Fruit fly (Drosophila melanogaster) whole organism, embryonic: ENCODE results near the gene CG11970.

Experiments
- Ada2b ChIP-seq: fragments of 200-800 bp; sonication (Bioruptor generic); IDR thresholded peaks from 2 replicates; pipeline ENCODE4 v1.3.6; 2022; ENCODE audit warnings: missing biosample characterization, missing genetic modification characterization
- Adf1 ChIP-seq: fragments of 200-800 bp; sonication (Bioruptor generic); IDR thresholded peaks from 2 replicates; pipeline ENCODE4 v1.3.6; 2022; ENCODE audit warnings: missing biosample characterization, missing genetic modification characterization
- Atf6 ChIP-seq: fragments of 200-800 bp; sonication (Bioruptor generic); IDR thresholded peaks from 2 replicates; pipeline ENCODE4 v1.3.6; 2022; ENCODE audit warnings: missing biosample characterization, missing genetic modification characterization
- Awh ChIP-seq: fragments of 200-800 bp; sonication (Bioruptor generic); IDR thresholded peaks from 2 replicates; pipeline ENCODE4, ENCODE4 v1.3.6; 2022; ENCODE audit warnings: missing biosample characterization, missing genetic modification characterization
- CG10147 ChIP-seq: fragments of 200-800 bp; sonication (Bioruptor generic); optimal IDR thresholded peaks from 2 replicates; lab custom pipeline; 2019; ENCODE audit warnings: missing biosample characterization, mild to moderate bottlenecking, missing genetic modification characterization, moderate library complexity
- CG10959 ChIP-seq: fragments of 200-800 bp; sonication (Bioruptor generic); IDR thresholded peaks from 2 replicates; pipeline ENCODE4 v1.3.6; 2022; ENCODE audit warnings: missing biosample characterization, missing genetic modification characterization
- CG12236 ChIP-seq: fragments of 200-800 bp; sonication (Bioruptor generic); optimal IDR thresholded peaks from 2 replicates; lab custom pipeline; 2016; ENCODE audit warnings: missing biosample characterization, missing genetic modification characterization
- CG12942 ChIP-seq: fragments of 200-800 bp; sonication (Bioruptor generic); optimal IDR thresholded peaks from 3 replicates; lab custom pipeline; 2016; ENCODE audit warnings: missing biosample characterization, missing genetic modification characterization
- CG15011 ChIP-seq: fragments of 200-800 bp; sonication (Bioruptor generic); optimal IDR thresholded peaks from 3 replicates; lab custom pipeline; 2018; ENCODE audit warnings: missing biosample characterization, mild to moderate bottlenecking, missing genetic modification characterization
- CG1529 ChIP-seq: fragments of 200-800 bp; sonication (Bioruptor generic); optimal IDR thresholded peaks from 3 replicates; lab custom pipeline; 2018; ENCODE audit warnings: missing biosample characterization, missing genetic modification characterization
- CG15479 ChIP-seq: fragments of 200-800 bp; sonication (Bioruptor generic); optimal IDR thresholded peaks from 3 replicates; lab custom pipeline; 2019; ENCODE audit warnings: missing biosample characterization, mild to moderate bottlenecking, missing genetic modification characterization, moderate library complexity
- CG15696 ChIP-seq: fragments of 200-800 bp; sonication (Bioruptor generic); optimal IDR thresholded peaks from 2 replicates; lab custom pipeline; 2019; ENCODE audit warnings: missing biosample characterization, mild to moderate bottlenecking, missing genetic modification characterization, moderate library complexity
- CG1603 ChIP-seq: fragments of 200-800 bp; sonication (Bioruptor generic); optimal IDR thresholded peaks from 2 replicates; lab custom pipeline; 2019; ENCODE audit warnings: missing biosample characterization, mild to moderate bottlenecking, missing genetic modification characterization, moderate library complexity
- CG16815 ChIP-seq: fragments of 200-800 bp; sonication (Bioruptor generic); optimal IDR thresholded peaks from 3 replicates; lab custom pipeline; 2017; ENCODE audit warnings: missing biosample characterization, mild to moderate bottlenecking, missing genetic modification characterization
- CG17829 ChIP-seq: fragments of 200-800 bp; optimal IDR thresholded peaks from 2 replicates; lab custom pipeline; 2019; ENCODE audit warnings: missing biosample characterization, mild to moderate bottlenecking, missing genetic modification characterization, moderate library complexity
- CG2889 ChIP-seq: fragments of 200-800 bp; sonication (Bioruptor generic); IDR thresholded peaks from 3 replicates; pipeline ENCODE4 v1.3.6; 2022; ENCODE audit warnings: missing biosample characterization, missing genetic modification characterization
- CG33213 ChIP-seq: fragments of 200-800 bp; sonication (Bioruptor generic); optimal IDR thresholded peaks from 3 replicates; lab custom pipeline; 2016; ENCODE audit warnings: missing biosample characterization, missing genetic modification characterization
- CG34224 ChIP-seq: fragments of 200-800 bp; sonication (Bioruptor generic); IDR thresholded peaks from 3 replicates; pipeline ENCODE4 v1.3.6; 2022; ENCODE audit warnings: missing biosample characterization, missing genetic modification characterization; ENCODE audit not compliant: partially characterized antibody
- CG43689 ChIP-seq: fragments of 200-800 bp; sonication (Bioruptor generic); IDR thresholded peaks from 2 replicates; pipeline ENCODE4 v1.3.6; 2022; ENCODE audit warnings: missing biosample characterization, missing genetic modification characterization
- CG6175 ChIP-seq: fragments of 200-800 bp; sonication (Bioruptor generic); IDR thresholded peaks from 3 replicates; pipeline ENCODE4 v1.3.6; 2022; ENCODE audit warnings: missing biosample characterization, missing genetic modification characterization
- CG7372 ChIP-seq: fragments of 200-800 bp; sonication (Bioruptor generic); IDR thresholded peaks from 2 replicates; pipeline ENCODE4 v1.3.6; 2022; ENCODE audit warnings: missing biosample characterization, missing genetic modification characterization
- CG7928 ChIP-seq: fragments of 200-800 bp; sonication (Bioruptor generic); optimal IDR thresholded peaks from 2 replicates; lab custom pipeline; 2017; ENCODE audit warnings: missing biosample characterization, mild to moderate bottlenecking, missing genetic modification characterization
- CG8944 ChIP-seq: fragments of 200-800 bp; sonication (Bioruptor generic); optimal IDR thresholded peaks from 3 replicates; lab custom pipeline; 2016; ENCODE audit warnings: missing biosample characterization, missing genetic modification characterization
- Chrac-16 ChIP-seq: fragments of 200-800 bp; sonication (Bioruptor generic); optimal IDR thresholded peaks from 3 replicates; lab custom pipeline; 2016; ENCODE audit warnings: missing biosample characterization, missing genetic modification characterization
- D ChIP-seq, 2 experiments: fragments of 200-800 bp in 1 of 2; fragments of >200 bp in 1 of 2; sonication (Bioruptor generic) in 1 of 2; optimal IDR thresholded peaks; 2 replicates in 1 of 2; 3 replicates in 1 of 2; lab custom pipeline; 2017; ENCODE audit warnings: mild to moderate bottlenecking in 1 of 2, missing biosample characterization in 1 of 2, missing genetic modification characterization in 1 of 2, missing genetic modification reagents in 1 of 2
- Nf-YC ChIP-seq: fragments of 200-800 bp; optimal IDR thresholded peaks from 3 replicates; lab custom pipeline; 2019; ENCODE audit warnings: missing biosample characterization, mild to moderate bottlenecking, missing genetic modification characterization, moderate library complexity
- NfI ChIP-seq: fragments of 200-800 bp; sonication (Bioruptor generic); optimal IDR thresholded peaks from 3 replicates; lab custom pipeline; 2018; ENCODE audit warnings: missing biosample characterization, mild to moderate bottlenecking, missing genetic modification characterization, moderate library complexity
- Rx ChIP-seq: fragments of 200-800 bp; sonication (Bioruptor generic); IDR thresholded peaks from 2 replicates; pipeline ENCODE4 v1.3.6; 2022; ENCODE audit warnings: missing biosample characterization, missing genetic modification characterization
- ato ChIP-seq: fragments of 200-800 bp; sonication (Bioruptor generic); IDR thresholded peaks from 2 replicates; pipeline ENCODE4 v1.3.6; 2022; ENCODE audit warnings: missing biosample characterization, missing genetic modification characterization; ENCODE audit not compliant: partially characterized antibody
- bcd ChIP-seq: fragments of 200-800 bp; sonication (Bioruptor generic); optimal IDR thresholded peaks from 2 replicates; lab custom pipeline; 2017; ENCODE audit warnings: missing biosample characterization, mild to moderate bottlenecking, missing genetic modification characterization
- crc ChIP-seq: fragments of 200-800 bp; sonication (Bioruptor generic); optimal IDR thresholded peaks from 2 replicates; lab custom pipeline; 2016; ENCODE audit warnings: missing biosample characterization, missing genetic modification characterization
- cwo ChIP-seq: fragments of 200-800 bp; sonication (Bioruptor generic); optimal IDR thresholded peaks from 3 replicates; lab custom pipeline; 2017; ENCODE audit warnings: missing biosample characterization, missing genetic modification characterization, mild to moderate bottlenecking, moderate library complexity, missing genetic modification reagents
- da ChIP-seq: fragments of 200-800 bp; sonication (Bioruptor generic); optimal IDR thresholded peaks from 2 replicates; lab custom pipeline; 2016; ENCODE audit warnings: missing biosample characterization, missing genetic modification characterization
- danr ChIP-seq: fragments of 200-800 bp; sonication (Bioruptor generic); IDR thresholded peaks from 2 replicates; pipeline ENCODE4 v1.3.6; 2022; ENCODE audit warnings: missing biosample characterization, missing genetic modification characterization
- dpn ChIP-seq, 2 experiments: fragments of 200-800 bp; sonication (Bioruptor generic); optimal IDR thresholded peaks; 3 replicates each; lab custom pipeline; 2016; ENCODE audit warnings: missing biosample characterization in 2 of 2, missing genetic modification characterization in 2 of 2
- eve ChIP-seq, 2 experiments: fragments of >200 bp; optimal IDR thresholded peaks; 2 replicates each; lab custom pipeline; 2017; ENCODE audit warnings: missing biosample characterization in 2 of 2, missing genetic modification characterization in 2 of 2
- gcm ChIP-seq: fragments of 200-800 bp; sonication (Bioruptor generic); optimal IDR thresholded peaks from 2 replicates; lab custom pipeline; 2019; ENCODE audit warnings: missing biosample characterization, mild to moderate bottlenecking, missing genetic modification characterization, moderate library complexity
- gcm2 ChIP-seq: fragments of 200-800 bp; sonication (Bioruptor generic); optimal IDR thresholded peaks from 2 replicates; lab custom pipeline; 2016; ENCODE audit warnings: missing biosample characterization, missing genetic modification characterization
- ham ChIP-seq: fragments of 200-800 bp; sonication (Bioruptor generic); IDR thresholded peaks from 2 replicates; pipeline ENCODE4 v1.3.6; 2022; ENCODE audit warnings: missing biosample characterization, missing genetic modification characterization
- her ChIP-seq: fragments of 200-800 bp; sonication (Bioruptor generic); optimal IDR thresholded peaks from 2 replicates; lab custom pipeline; 2016; ENCODE audit warnings: missing biosample characterization, missing genetic modification characterization
- jumu ChIP-seq: fragments of 200-800 bp; sonication (Bioruptor generic); optimal IDR thresholded peaks from 3 replicates; lab custom pipeline; 2016; ENCODE audit warnings: missing biosample characterization, missing genetic modification characterization
- pb ChIP-seq: fragments of 200-800 bp; sonication (Bioruptor generic); optimal IDR thresholded peaks from 3 replicates; lab custom pipeline; 2016; ENCODE audit warnings: missing biosample characterization, missing genetic modification characterization
- rib ChIP-seq: fragments of 200-800 bp; sonication (Bioruptor generic); IDR thresholded peaks from 2 replicates; pipeline ENCODE4 v1.3.6; 2022; ENCODE audit warnings: missing biosample characterization, missing genetic modification characterization
- sc ChIP-seq, 3 experiments: fragments of >200 bp in 2 of 3; fragments of 200-800 bp in 1 of 3; sonication (Bioruptor generic) in 1 of 3; optimal IDR thresholded peaks; 2 replicates in 2 of 3; 3 replicates in 1 of 3; lab custom pipeline; 2017; ENCODE audit warnings: mild to moderate bottlenecking in 1 of 3, missing biosample characterization in 1 of 3, missing genetic modification characterization in 1 of 3, missing genetic modification reagents in 1 of 3
- schlank ChIP-seq: fragments of 200-800 bp; sonication (Bioruptor generic); optimal IDR thresholded peaks from 2 replicates; lab custom pipeline; 2018; ENCODE audit warnings: missing biosample characterization, mild to moderate bottlenecking, missing genetic modification characterization
- sens-2 ChIP-seq: fragments of 200-800 bp; sonication (Bioruptor generic); IDR thresholded peaks from 2 replicates; pipeline ENCODE4 v1.3.6; 2022; ENCODE audit warnings: missing biosample characterization, missing genetic modification characterization
- slp2 ChIP-seq: fragments of 200-800 bp; sonication (Bioruptor generic); optimal IDR thresholded peaks from 2 replicates; lab custom pipeline; 2016; ENCODE audit warnings: missing biosample characterization, missing genetic modification characterization
- tin ChIP-seq: fragments of 200-800 bp; sonication (Bioruptor generic); optimal IDR thresholded peaks from 3 replicates; lab custom pipeline; 2016; ENCODE audit warnings: missing biosample characterization, missing genetic modification characterization
- wdn ChIP-seq: fragments of 200-800 bp; sonication (Bioruptor generic); IDR thresholded peaks from 2 replicates; pipeline ENCODE4 v1.3.6; 2022; ENCODE audit warnings: missing biosample characterization, missing genetic modification characterization

CG11970 gene

DNA sequence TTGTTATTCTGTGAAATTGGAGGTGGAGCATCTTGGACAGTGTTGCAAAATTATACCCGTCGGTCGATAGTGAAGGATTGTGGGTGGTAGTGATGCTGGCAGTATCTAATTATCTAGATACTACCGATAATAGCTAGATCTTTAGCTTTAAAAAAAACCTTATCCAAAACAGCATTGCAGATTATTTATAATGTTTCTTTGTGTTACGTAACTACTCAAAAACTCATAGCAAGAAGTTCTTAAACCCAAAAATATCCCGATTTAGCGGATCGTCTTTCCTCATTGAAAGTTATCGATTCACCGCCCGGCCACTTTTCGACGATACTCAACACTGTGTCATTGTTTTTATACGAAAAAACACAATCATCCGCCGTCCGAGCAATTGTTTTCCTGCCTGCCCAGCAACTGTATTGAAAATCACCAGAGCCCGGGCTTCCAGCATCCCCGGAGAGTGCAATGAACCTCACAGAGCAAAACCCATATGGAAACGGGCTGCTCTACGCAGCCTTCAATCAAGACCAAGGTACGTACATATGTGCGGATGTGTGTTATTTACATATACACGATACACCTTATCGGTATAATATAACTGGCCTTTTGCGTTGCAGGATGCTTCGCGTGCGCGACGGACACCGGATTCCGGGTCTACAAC lies 8.5 kb downstream of the CG11970 start, which contains the start of gene CG11975 (continued):
- TF ChIP-seq pb (GFP tag; lab: Kevin White, UChicago) (peak; percentile 64), CG7928 (GFP tag; lab: Kevin White, UChicago) (no peak), CG1603 (tag; lab: Kevin White, UChicago) (no peak), ato (GFP tag; lab: Robert Waterston, UW) (no peak), CG1529 (peak; percentile 51), CG10959 (0 out of 2 replicates have a peak, but pooled peaks have one; percentile 21), crc (GFP tag; lab: Kevin White, UChicago) (peak; percentile 60), ham (no peak), Atf6 (peak; percentile 64), sens-2 (GFP tag; lab: Robert Waterston, UW) (peak; percentile 48; the same call in 1 of the 2 replicates), bcd (GFP tag; lab: Kevin White, UChicago) (no peak), slp2 (GFP tag; lab: Kevin White, UChicago) (peak; percentile 78), rib (GFP tag; lab: Robert Waterston, UW) (no peak), cwo (GFP tag; lab: Kevin White, UChicago) (peak; percentile 60), danr (no peak; the same call in 1 of the 2 replicates), CG6175 (no peak), NfI (GFP tag; lab: Kevin White, UChicago) (peak; percentile 68), CG12236 (GFP tag; lab: Kevin White, UChicago) (peak; percentile 36), Awh (0 out of 2 replicates have a peak, but pooled peaks have one; percentile 44), gcm2 (GFP tag; lab: Kevin White, UChicago) (peak; percentile 38), CG34224 (GFP tag; lab: Robert Waterston, UW) (peak; percentile 61; the same call in 2 of the 3 replicates), Ada2b (GFP tag; lab: Robert Waterston, UW) (peak; percentile 54; the same call in 1 of the 2 replicates), Chrac-16 (peak; percentile 80), CG10147 (GFP tag; lab: Kevin White, UChicago) (no peak), Rx (GFP tag; lab: Robert Waterston, UW) (peak; percentile 28; the same call in 1 of the 2 replicates), Nf-YC (tag; lab: Kevin White, UChicago) (no peak), CG12942 (GFP tag; lab: Kevin White, UChicago) (peak; percentile 87), CG15696 (tag; lab: Kevin White, UChicago) (peak; percentile 62), da (GFP tag; lab: Kevin White, UChicago) (peak; percentile 50), CG8944 (GFP tag; lab: Kevin White, UChicago) (peak; percentile 84), CG33213 (GFP tag; lab: Kevin White, UChicago) (peak; percentile 63), dpn (GFP tag; optimal IDR thresholded peaks at IDR 0.05; lab: Kevin White, UChicago) (peak; percentile 85 to 90), D (optimal IDR thresholded peaks at IDR 0.05; lab: Kevin White, UChicago) (peak; percentile 57), D (GFP tag; optimal IDR thresholded peaks at IDR 0.05; lab: Kevin White, UChicago) (peak; percentile 16), jumu (GFP tag; lab: Kevin White, UChicago) (peak; percentile 90), CG16815 (GFP tag; lab: Kevin White, UChicago) (peak; percentile 29), wdn (peak; percentile 24; the same call in 1 of the 2 replicates), sc (optimal IDR thresholded peaks at IDR 0.05; lab: Kevin White, UChicago) (no peak), sc (GFP tag; optimal IDR thresholded peaks at IDR 0.05; lab: Kevin White, UChicago) (no peak), CG15011 (no peak), CG17829 (peak; percentile 72), schlank (tag; lab: Kevin White, UChicago) (peak; percentile 37), eve (GFP tag; optimal IDR thresholded peaks at IDR 0.05; lab: Kevin White, UChicago) (peak in 1 of 2 experiments; percentile 45), CG7372 (GFP tag; lab: Robert Waterston, UW) (no peak), Adf1 (0 out of 2 replicates have a peak, but pooled peaks have one; percentile 12), CG2889 (GFP tag; lab: Robert Waterston, UW) (0 out of 3 replicates have a peak, but pooled peaks have one; percentile 37), CG15479 (no peak), tin (GFP tag; lab: Kevin White, UChicago) (peak; percentile 71), her (peak; percentile 82), CG43689 (GFP tag; lab: Robert Waterston, UW) (no peak), gcm (GFP tag; lab: Kevin White, UChicago) (no peak)
